Fruit fly (Drosophila melanogaster): ENCODE measurements around the gene alpha-Man-IIa.

Gene alpha-Man-IIa

dm6 chr3R:9393542-9394025 lies 18.8 kb upstream of the alpha-Man-IIa start (continued):
- no peak for TF ChIP-seq Doc2 (GFP tag; IDR thresholded peaks at IDR 0.05)
- peak; percentile 87 for TF ChIP-seq ci (GFP tag; IDR thresholded peaks at IDR 0.05)
- TF ChIP-seq CG10543 (GFP tag; optimal IDR thresholded peaks at IDR 0.05), result no peak
- TF ChIP-seq Sry-β (GFP tag; optimal IDR thresholded peaks at IDR 0.05), result peak; percentile 33
- no peak for TF ChIP-seq CG31388 (GFP tag; optimal IDR thresholded peaks at IDR 0.05)
- 0 out of 2 replicates have a peak, but pooled peaks have one; percentile 39 for TF ChIP-seq CG17612 (GFP tag; IDR thresholded peaks at IDR 0.05)
- TF ChIP-seq gro (GFP tag; optimal IDR thresholded peaks at IDR 0.05), result no peak
- TF ChIP-seq CG14667 (GFP tag; IDR thresholded peaks at IDR 0.05), result peak; percentile 50; the same call in 1 of the 2 replicates
- TF ChIP-seq salm (tag; optimal IDR thresholded peaks at IDR 0.05), result peak; percentile 58
- peak; percentile 76 for TF ChIP-seq CoRest (tag; optimal IDR thresholded peaks at IDR 0.05)
- TF ChIP-seq sob (GFP tag; IDR thresholded peaks at IDR 0.05), result peak; percentile 72
- TF ChIP-seq CG17829 (tag; optimal IDR thresholded peaks at IDR 0.05), result peak; percentile 84
- TF ChIP-seq slbo (GFP tag; IDR thresholded peaks at IDR 0.05), result no peak
- peak; percentile 58 for TF ChIP-seq CG10147 (GFP tag; optimal IDR thresholded peaks at IDR 0.05)
- TF ChIP-seq CG12236 (GFP tag; optimal IDR thresholded peaks at IDR 0.05), result no peak
- no peak for TF ChIP-seq CG2129 (GFP tag; IDR thresholded peaks at IDR 0.05; ENCODE audit: partially characterized antibody)
- TF ChIP-seq CG11456 (GFP tag; IDR thresholded peaks at IDR 0.05), result no peak
- peak; percentile 80 for TF ChIP-seq so (GFP tag; IDR thresholded peaks at IDR 0.05)
- no peak for TF ChIP-seq CG7928 (GFP tag; optimal IDR thresholded peaks at IDR 0.05)
- TF ChIP-seq HLH4C (GFP tag; IDR thresholded peaks at IDR 0.05; ENCODE audit: partially characterized antibody), result no peak
- peak; percentile 34 for TF ChIP-seq CG3065 (GFP tag; optimal IDR thresholded peaks at IDR 0.05)
- TF ChIP-seq tna (GFP tag; IDR thresholded peaks at IDR 0.05; ENCODE audit: partially characterized antibody), result no peak
- peak; percentile 33 for TF ChIP-seq kay (GFP tag; optimal IDR thresholded peaks at IDR 0.05)
- TF ChIP-seq Eip74EF (GFP tag; optimal IDR thresholded peaks at IDR 0.05), result peak in 1 of 2 experiments; percentile 59
- TF ChIP-seq CG12942 (GFP tag; optimal IDR thresholded peaks at IDR 0.05), result peak; percentile 23
- peak; percentile 66 for TF ChIP-seq CG7556 (GFP tag; optimal IDR thresholded peaks at IDR 0.05)
- peak; percentile 74 for TF ChIP-seq E2f1 (GFP tag; IDR thresholded peaks at IDR 0.05)
- 0 out of 3 replicates have a peak, but pooled peaks have one; percentile 35 for TF ChIP-seq Optix (GFP tag; IDR thresholded peaks at IDR 0.05)
- 0 out of 2 replicates have a peak, but pooled peaks have one; percentile 17 for TF ChIP-seq NFAT (GFP tag; IDR thresholded peaks at IDR 0.05)
- TF ChIP-seq C15 (GFP tag; IDR thresholded peaks at IDR 0.05), result 0 out of 3 replicates have a peak, but pooled peaks have one; percentile 6
- peak; percentile 46 for TF ChIP-seq CG2116 (GFP tag; optimal IDR thresholded peaks at IDR 0.05)
- TF ChIP-seq CG12104 (GFP tag; optimal IDR thresholded peaks at IDR 0.05), result peak; percentile 68
- no peak for TF ChIP-seq en (GFP tag; optimal IDR thresholded peaks at IDR 0.05)
- TF ChIP-seq Tbp (GFP tag; optimal IDR thresholded peaks at IDR 0.05), result no peak
- TF ChIP-seq cwo (GFP tag; optimal IDR thresholded peaks at IDR 0.05), result peak; percentile 44
- TF ChIP-seq CG18011 (GFP tag; optimal IDR thresholded peaks at IDR 0.05), result peak; percentile 7
- TF ChIP-seq Dek (tag; optimal IDR thresholded peaks at IDR 0.05), result peak; percentile 36
- TF ChIP-seq CG18619 (GFP tag; optimal IDR thresholded peaks at IDR 0.05), result peak; percentile 77
- peak; percentile 59 for TF ChIP-seq jing (GFP tag; optimal IDR thresholded peaks at IDR 0.05)
- TF ChIP-seq Dip2 (GFP tag; IDR thresholded peaks at IDR 0.05), result no peak
- peak; percentile 69 for TF ChIP-seq Oli (tag; optimal IDR thresholded peaks at IDR 0.05)
- TF ChIP-seq CG10654 (GFP tag; optimal IDR thresholded peaks at IDR 0.05), result peak; percentile 70
- TF ChIP-seq MESR4 (GFP tag; optimal IDR thresholded peaks at IDR 0.05), result peak; percentile 25
- peak; percentile 49; the same call in 1 of the 2 replicates for TF ChIP-seq H2.0 (GFP tag; IDR thresholded peaks at IDR 0.05)
- TF ChIP-seq CG3407 (GFP tag; optimal IDR thresholded peaks at IDR 0.05), result peak; percentile 72
- no peak for TF ChIP-seq Trl (optimal IDR thresholded peaks at IDR 0.05)
- TF ChIP-seq Trl (GFP tag; optimal IDR thresholded peaks at IDR 0.05), result peak; percentile 56
- TF ChIP-seq GATAe (GFP tag; conservative IDR thresholded peaks at IDR 0.05), result no peak
- peak; percentile 64 for TF ChIP-seq ewg (GFP tag; optimal IDR thresholded peaks at IDR 0.05)
- no peak for TF ChIP-seq Bteb2 (GFP tag; optimal IDR thresholded peaks at IDR 0.05)
